Worm (Caenorhabditis elegans) whole organism, young adult: ENCODE measurements around the gene F55F3.4.

Experiments used
- F10E7.11 ChIP-seq: sonication (generic microtip); optimal IDR thresholded peaks from 2 replicates; lab custom pipeline; 2017; ENCODE audit warnings: mild to moderate bottlenecking, missing genetic modification characterization, moderate library complexity, missing compliant biosample characterization
- F23B12.7 ChIP-seq: sonication (generic microtip); optimal IDR thresholded peaks from 2 replicates; lab custom pipeline; 2017; ENCODE audit warnings: missing genetic modification characterization, mild to moderate bottlenecking, missing compliant biosample characterization, antibody characterized with exemption, moderate library complexity; ENCODE audit not compliant: insufficient read depth
- F33H1.4 ChIP-seq: fragments of 200-800 bp; sonication (Bioruptor generic); IDR thresholded peaks from 2 replicates; pipeline ENCODE4 v1.3.6; 2022; ENCODE audit warnings: missing genetic modification reagents, missing genetic modification characterization, missing compliant biosample characterization
- F49E8.2 ChIP-seq: sonication (generic microtip); optimal IDR thresholded peaks from 3 replicates; lab custom pipeline; 2017; ENCODE audit warnings: missing genetic modification characterization, mild to moderate bottlenecking, missing compliant biosample characterization, antibody characterized with exemption, moderate library complexity; ENCODE audit not compliant: insufficient read depth
- T26A5.8 ChIP-seq: sonication (generic microtip); optimal IDR thresholded peaks from 2 replicates; lab custom pipeline; 2016; ENCODE audit warnings: missing genetic modification characterization, missing compliant biosample characterization
- Y53G8AR.9 ChIP-seq: fragments of 200-800 bp; sonication (Bioruptor generic); conservative IDR thresholded peaks from 2 replicates; pipeline ENCODE4 v1.3.6; 2022; ENCODE audit warnings: missing genetic modification reagents, missing genetic modification characterization, missing compliant biosample characterization
- ZK185.1 ChIP-seq: sonication (generic microtip); optimal IDR thresholded peaks from 2 replicates; lab custom pipeline; 2016; ENCODE audit warnings: mild to moderate bottlenecking, missing genetic modification characterization, missing compliant biosample characterization; ENCODE audit not compliant: poor library complexity, severe bottlenecking
- aptf-2 ChIP-seq: fragments of 200-800 bp; sonication (Bioruptor generic); conservative IDR thresholded peaks from 2 replicates; pipeline ENCODE4 v1.3.6; 2022; ENCODE audit warnings: missing genetic modification reagents, missing genetic modification characterization, missing compliant biosample characterization
- attf-3 ChIP-seq: fragments of 200-800 bp; sonication (Bioruptor generic); conservative IDR thresholded peaks from 2 replicates; pipeline ENCODE4 v1.3.6; 2022; ENCODE audit warnings: missing genetic modification reagents, missing genetic modification characterization, missing compliant biosample characterization
- ccch-3 ChIP-seq: fragments of 200-800 bp; sonication (Bioruptor generic); optimal IDR thresholded peaks from 2 replicates; lab custom pipeline; 2018; ENCODE audit warnings: mild to moderate bottlenecking, missing genetic modification characterization, missing compliant biosample characterization
- cebp-1 ChIP-seq, 2 experiments: fragments of 200-800 bp in 1 of 2; sonication (Bioruptor generic) in 1 of 2; sonication (generic microtip) in 1 of 2; IDR thresholded peaks in 1 of 2; optimal IDR thresholded peaks in 1 of 2; 2 replicates each; pipeline versions ENCODE4 v1.3.6 to Lab custom; 2017 to 2022; ENCODE audit warnings: missing compliant biosample characterization in 2 of 2, missing genetic modification characterization in 2 of 2, mild to moderate bottlenecking in 1 of 2, missing genetic modification reagents in 1 of 2, moderate library complexity in 1 of 2
- cebp-2 ChIP-seq: fragments of 200-800 bp; sonication (Bioruptor generic); IDR thresholded peaks from 2 replicates; pipeline ENCODE4 v1.3.6; 2022; ENCODE audit warnings: missing genetic modification characterization, missing compliant biosample characterization
- ceh-27 ChIP-seq: fragments of 200-800 bp; sonication (Bioruptor generic); optimal IDR thresholded peaks from 2 replicates; lab custom pipeline; 2018; ENCODE audit warnings: mild to moderate bottlenecking, missing genetic modification characterization, moderate library complexity, missing compliant biosample characterization
- ceh-58 ChIP-seq: fragments of 200-800 bp; sonication (Bioruptor generic); IDR thresholded peaks from 2 replicates; pipeline ENCODE4 v1.3.6; 2022; ENCODE audit warnings: missing genetic modification characterization, missing compliant biosample characterization
- die-1 ChIP-seq: sonication (generic microtip); optimal IDR thresholded peaks from 2 replicates; lab custom pipeline; 2016; ENCODE audit warnings: missing genotype, mild to moderate bottlenecking, missing genetic modification characterization, missing compliant biosample characterization
- dox-1 ChIP-seq: fragments of 200-800 bp; sonication (Bioruptor generic); IDR thresholded peaks from 2 replicates; pipeline ENCODE4 v1.3.6; 2022; ENCODE audit warnings: missing genetic modification reagents, missing genetic modification characterization, missing compliant biosample characterization
- fkh-3 ChIP-seq: sonication (generic microtip); optimal IDR thresholded peaks from 2 replicates; lab custom pipeline; 2016; ENCODE audit warnings: mild to moderate bottlenecking, missing genetic modification characterization, missing compliant biosample characterization
- hrde-1 ChIP-seq: sonication (generic microtip); optimal IDR thresholded peaks from 2 replicates; lab custom pipeline; 2016; ENCODE audit warnings: missing genetic modification characterization, mild to moderate bottlenecking, missing compliant biosample characterization, moderate library complexity, missing genotype, missing genetic modification reagents, borderline replicate concordance
- lag-1 ChIP-seq: fragments of 200-800 bp; sonication (Bioruptor generic); IDR thresholded peaks from 2 replicates; pipeline ENCODE4 v1.3.6; 2022; ENCODE audit warnings: missing genetic modification reagents, missing genetic modification characterization, missing compliant biosample characterization
- let-526 ChIP-seq: fragments of 200-800 bp; sonication (Bioruptor generic); IDR thresholded peaks from 2 replicates; pipeline ENCODE4 v1.3.6; 2022; ENCODE audit warnings: missing genetic modification reagents, missing genetic modification characterization, missing compliant biosample characterization
- let-607 ChIP-seq, 2 experiments: fragments of 200-800 bp in 1 of 2; sonication (Bioruptor generic) in 1 of 2; sonication (generic microtip) in 1 of 2; optimal IDR thresholded peaks; 2 replicates each; lab custom pipeline; 2016 to 2018; ENCODE audit warnings: mild to moderate bottlenecking in 2 of 2, missing compliant biosample characterization in 2 of 2, missing genetic modification characterization in 2 of 2, moderate library complexity in 2 of 2, missing genotype in 1 of 2
- lin-40 ChIP-seq: sonication (generic microtip); optimal IDR thresholded peaks from 2 replicates; lab custom pipeline; 2016; ENCODE audit warnings: missing genetic modification characterization, mild to moderate bottlenecking, missing compliant biosample characterization, missing genotype, missing genetic modification reagents
- madf-6 ChIP-seq: fragments of 200-800 bp; sonication (Bioruptor generic); IDR thresholded peaks from 2 replicates; pipeline ENCODE4 v1.3.6; 2022; ENCODE audit warnings: missing genetic modification reagents, missing genetic modification characterization, missing compliant biosample characterization
- nhr-120 ChIP-seq: fragments of 200-800 bp; sonication (Bioruptor generic); IDR thresholded peaks from 2 replicates; pipeline ENCODE4 v1.3.6; 2022; ENCODE audit warnings: missing genetic modification characterization, missing compliant biosample characterization
- nhr-80 ChIP-seq: sonication (generic microtip); optimal IDR thresholded peaks from 2 replicates; lab custom pipeline; 2016; ENCODE audit warnings: missing genetic modification characterization, missing compliant biosample characterization
- rec-8 ChIP-seq, 2 experiments: sonication (generic microtip); optimal IDR thresholded peaks; 2 replicates each; lab custom pipeline; 2016; ENCODE audit warnings: mild to moderate bottlenecking in 2 of 2, missing genetic modification characterization in 2 of 2, missing genetic modification reagents in 2 of 2, missing genotype in 2 of 2, missing biosample characterization in 1 of 2, missing compliant biosample characterization in 1 of 2, moderate library complexity in 1 of 2
- snpc-4 ChIP-seq, 5 experiments: fragments of 150-350 bp in 1 of 5; sonication (generic microtip) in 4 of 5; optimal IDR thresholded peaks; 2 replicates each; lab custom pipeline; 2014 to 2018; ENCODE audit warnings: missing genetic modification characterization in 5 of 5, missing biosample characterization in 3 of 5, antibody characterized with exemption in 2 of 5, mild to moderate bottlenecking in 2 of 5, missing compliant biosample characterization in 2 of 5, missing genotype in 2 of 5, moderate library complexity in 2 of 5, missing genetic modification reagents in 1 of 5
- tlf-1 ChIP-seq: fragments of 200-800 bp; sonication (Bioruptor generic); optimal IDR thresholded peaks from 2 replicates; lab custom pipeline; 2018; ENCODE audit warnings: mild to moderate bottlenecking, missing genetic modification characterization, missing compliant biosample characterization

The F55F3.4 gene

DNA sequence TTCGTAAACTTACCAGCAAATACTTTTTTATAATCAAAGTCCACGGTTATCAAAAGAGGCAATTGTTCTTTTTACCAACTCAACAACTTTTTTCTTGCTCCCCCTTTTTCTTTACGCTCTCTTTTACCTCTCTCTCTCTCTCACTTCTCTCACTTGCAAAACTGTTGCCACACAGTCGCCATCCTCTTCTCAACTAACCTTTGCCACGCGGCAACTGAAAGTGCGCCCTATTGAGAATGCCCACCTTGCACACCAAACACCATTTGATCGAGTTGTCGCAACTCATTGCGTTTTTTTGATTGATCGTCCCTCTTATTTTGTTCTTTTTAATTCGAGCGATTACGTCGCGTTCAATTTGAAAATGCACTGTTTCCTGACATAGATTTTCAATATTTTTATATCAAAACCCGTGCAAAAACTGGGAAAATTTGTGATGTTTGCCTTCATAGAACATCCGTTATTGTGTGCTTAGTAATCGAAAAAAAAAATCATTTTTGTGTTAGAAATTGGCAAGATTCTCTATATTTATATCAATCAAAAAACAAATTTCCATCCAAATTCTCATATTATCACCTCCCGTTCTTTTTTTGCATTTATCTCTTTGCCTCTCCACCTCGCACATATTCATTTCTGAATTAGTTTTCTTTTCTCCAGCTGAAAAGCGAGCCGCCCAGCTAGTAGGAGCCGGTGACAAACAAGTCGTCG, 38.6 kb upstream of the F55F3.4 start, which contains the start of gene nhr-71:
Gene nhr-71, plus strand, starts transcription at position 655 of the 705 bp plus-strand sequence.
- TF ChIP-seq let-607 (tag; optimal IDR thresholded peaks at IDR 0.05; lab: Kevin White, UChicago): peak in 1 of 2 experiments; percentile 10
- peak; percentile 2 for TF ChIP-seq nhr-80
- 0 out of 2 replicates have a peak, but pooled peaks have one; percentile 32 for TF ChIP-seq ceh-58 (GFP tag; lab: Robert Waterston, UW)
- TF ChIP-seq fkh-3: no peak
- 0 out of 2 replicates have a peak, but pooled peaks have one; percentile 33 for TF ChIP-seq dox-1
- TF ChIP-seq F33H1.4 (GFP tag; lab: Robert Waterston, UW): no peak

DNA sequence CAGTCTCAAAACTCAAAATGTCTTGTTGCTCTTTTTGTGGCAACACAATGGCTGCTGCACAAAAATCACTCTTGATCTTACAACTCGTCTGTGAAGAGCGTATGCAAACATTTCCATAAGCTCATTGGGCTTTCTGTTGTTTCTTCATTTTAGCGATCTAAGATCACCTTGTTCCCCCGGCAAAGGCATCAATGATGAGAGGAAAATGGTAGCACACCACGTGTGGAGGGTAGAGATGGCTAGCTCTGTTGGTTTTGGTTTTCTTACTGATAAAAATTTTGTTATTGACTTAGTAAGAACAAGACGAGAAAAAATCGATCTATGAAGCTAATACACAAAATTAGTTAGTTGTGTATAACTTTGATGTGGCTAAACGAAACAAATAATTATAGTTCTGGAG, 37.4 kb upstream of the F55F3.4 start:
- TF ChIP-seq tlf-1 (GFP tag; lab: Kevin White, UChicago) (no peak), F49E8.2 (tag; lab: Kevin White, UChicago) (no peak), snpc-4 (GFP tag; optimal IDR thresholded peaks at IDR 0.05; lab: Kevin White, UChicago) (no peak), snpc-4 (tag; optimal IDR thresholded peaks at IDR 0.05; lab: Kevin White, UChicago) (no peak), madf-6 (GFP tag; lab: Robert Waterston, UW) (no peak), ceh-58 (GFP tag; lab: Robert Waterston, UW) (no peak), cebp-1 (GFP tag; IDR thresholded peaks at IDR 0.05; lab: Robert Waterston, UW) (no peak), cebp-1 (tag; optimal IDR thresholded peaks at IDR 0.05; lab: Kevin White, UChicago) (no peak), nhr-80 (peak; percentile 34)
- TF ChIP-seq, all 124 proteins: peak for 1

DNA sequence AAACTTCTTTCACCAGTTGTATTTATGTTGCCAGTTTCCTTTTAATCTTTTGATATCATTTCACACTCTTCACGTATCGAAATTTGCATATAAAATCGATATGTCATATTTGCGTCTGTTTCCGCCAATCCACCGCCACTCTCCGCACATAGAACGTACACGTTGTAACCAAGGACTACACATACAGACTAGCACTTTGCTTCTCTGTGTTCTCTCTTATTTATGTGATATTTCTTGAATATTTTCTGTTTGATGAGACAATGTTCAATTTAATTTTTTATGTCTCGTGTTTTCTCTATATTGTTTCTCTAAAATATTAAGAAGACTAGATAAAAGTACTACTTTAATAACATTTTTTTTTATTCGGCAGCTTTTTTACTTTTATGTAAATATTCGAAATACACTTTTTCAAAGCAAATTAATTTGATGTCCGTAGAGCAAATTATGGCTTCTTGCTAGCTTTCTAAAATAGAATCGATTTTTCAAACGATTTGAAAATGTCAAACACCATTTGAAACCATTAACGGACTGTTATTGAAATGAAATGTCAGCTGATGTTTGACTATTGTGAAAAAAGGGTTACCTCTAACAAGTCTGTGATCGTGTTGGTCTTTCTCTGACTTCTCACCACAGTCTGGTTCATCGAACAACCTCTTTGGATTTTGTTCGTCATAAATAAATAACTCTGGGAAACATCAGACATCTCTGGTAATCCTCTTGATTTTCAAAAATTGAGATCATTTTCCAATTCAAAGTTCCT, 32.4 kb upstream of the F55F3.4 start:
- TF ChIP-seq ZK185.1 (tag; lab: Kevin White, UChicago) (no peak), nhr-80 (peak; percentile 15)
- TF ChIP-seq, all 124 proteins: peak for 1

DNA sequence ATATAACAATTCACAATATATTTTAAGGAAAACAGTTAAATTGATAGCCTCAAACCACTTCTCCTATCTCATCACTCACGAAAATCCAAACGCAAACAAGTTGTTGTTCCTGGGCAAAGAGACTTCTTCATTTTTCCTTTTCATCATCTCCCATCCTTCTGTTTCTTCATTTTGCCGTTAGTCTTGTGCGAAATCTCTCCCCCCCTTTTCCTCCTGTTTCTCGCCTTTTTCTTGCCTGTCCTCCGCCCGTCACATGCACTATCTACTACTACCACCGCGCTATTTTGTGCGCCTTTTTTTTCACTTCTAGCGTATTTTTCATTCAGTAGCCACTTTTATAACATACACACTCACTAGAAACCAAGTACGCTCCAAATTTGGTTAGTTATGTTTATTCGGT, 30.9 kb upstream of the F55F3.4 start:
- TF ChIP-seq lin-40: peak; percentile 16
- no peak for TF ChIP-seq cebp-1 (GFP tag; IDR thresholded peaks at IDR 0.05; lab: Robert Waterston, UW)
- TF ChIP-seq cebp-1 (tag; optimal IDR thresholded peaks at IDR 0.05; lab: Kevin White, UChicago): peak; percentile 46
- TF ChIP-seq cebp-2 (GFP tag; lab: Robert Waterston, UW): no peak
- no peak for TF ChIP-seq hrde-1
- TF ChIP-seq let-526: no peak
- TF ChIP-seq snpc-4 (GFP tag; optimal IDR thresholded peaks at IDR 0.05; lab: Kevin White, UChicago): no peak
- TF ChIP-seq snpc-4 (tag; optimal IDR thresholded peaks at IDR 0.05; lab: Kevin White, UChicago): no peak
- TF ChIP-seq F23B12.7 (tag; lab: Kevin White, UChicago): no peak
- no peak for TF ChIP-seq Y53G8AR.9
- no peak for TF ChIP-seq nhr-120 (GFP tag; lab: Robert Waterston, UW)
- no peak for TF ChIP-seq ccch-3 (GFP tag; lab: Kevin White, UChicago)
- no peak for TF ChIP-seq die-1
- TF ChIP-seq aptf-2 (GFP tag; lab: Robert Waterston, UW): no peak
- TF ChIP-seq attf-3 (GFP tag; lab: Robert Waterston, UW): no peak
- TF ChIP-seq ceh-27: peak; percentile 25
- TF ChIP-seq F10E7.11 (tag; lab: Kevin White, UChicago): no peak
- no peak for TF ChIP-seq rec-8 (tag; optimal IDR thresholded peaks at IDR 0.05; lab: Kevin White, UChicago)
- TF ChIP-seq lag-1 (GFP tag; lab: Robert Waterston, UW): 0 out of 2 replicates have a peak, but pooled peaks have one; percentile 20
- no peak for TF ChIP-seq T26A5.8 (tag; lab: Kevin White, UChicago)
